Fruit fly (Drosophila melanogaster) S2 (cell line): Measurements from ENCODE around the gene Ada.

Experiments
- CG8478 ChIP-seq: fragments of >200 bp; optimal IDR thresholded peaks from 2 replicates; lab custom pipeline; 2018
- CTCF ChIP-seq, 2 experiments: fragments of >200 bp; optimal IDR thresholded peaks; 2 replicates each; lab custom pipeline; 2018

Ada gene

dm6 chr3R:9064874-9065273 is at the start of gene Ada, which contains the start of gene beag:
TSS of gene Ada (plus strand) at chr3R:9065183.
TSS of gene beag (minus strand) at chr3R:9065078.
- peak in 1 of 2 experiments; percentile 12 for TF ChIP-seq CTCF (optimal IDR thresholded peaks at IDR 0.05; lab: Kevin White, UChicago)
- TF ChIP-seq CG8478: no peak

dm6 chr3R:9016869-9017268 is 48.1 kb upstream of the Ada start:
- TF ChIP-seq CG8478: no peak
- TF ChIP-seq CTCF (optimal IDR thresholded peaks at IDR 0.05; lab: Kevin White, UChicago): no peak

dm6 chr3R:9019689-9020138 is 45.3 kb upstream of the Ada start, which contains the start of gene tgo:
TSS of gene tgo (minus strand) at chr3R:9020022.
- TF ChIP-seq CG8478 (no peak), CTCF (optimal IDR thresholded peaks at IDR 0.05; lab: Kevin White, UChicago) (peak; percentile 15 to 47)

- no peak for TF ChIP-seq CG8478
These were observed 41.0 kb upstream of the Ada start for dm6 chr3R:9023934-9024333.

- TF ChIP-seq CTCF (optimal IDR thresholded peaks at IDR 0.05; lab: Kevin White, UChicago): no peak
- no peak for TF ChIP-seq CG8478
These were observed 40.0 kb upstream of the Ada start for dm6 chr3R:9024835-9025510.

dm6 chr3R:9027082-9027481 is 37.9 kb upstream of the Ada start:
- TF ChIP-seq CTCF (optimal IDR thresholded peaks at IDR 0.05; lab: Kevin White, UChicago) (no peak), CG8478 (no peak)

dm6 chr3R:9028690-9029089 is 36.3 kb upstream of the Ada start:
- TF ChIP-seq CTCF (optimal IDR thresholded peaks at IDR 0.05; lab: Kevin White, UChicago): no peak
- no peak for TF ChIP-seq CG8478

- TF ChIP-seq CTCF (optimal IDR thresholded peaks at IDR 0.05; lab: Kevin White, UChicago) (no peak), CG8478 (no peak)
These were observed 35.6 kb upstream of the Ada start for dm6 chr3R:9029411-9029810.

dm6 chr3R:9030006-9030749 is 34.8 kb upstream of the Ada start:
- TF ChIP-seq CTCF (optimal IDR thresholded peaks at IDR 0.05; lab: Kevin White, UChicago): no peak
- TF ChIP-seq CG8478: no peak

- TF ChIP-seq CG8478: no peak
- TF ChIP-seq CTCF (optimal IDR thresholded peaks at IDR 0.05; lab: Kevin White, UChicago): no peak
These were observed 34.2 kb upstream of the Ada start for dm6 chr3R:9030750-9031128.

dm6 chr3R:9031797-9032418 is 33.1 kb upstream of the Ada start:
- TF ChIP-seq CG8478 (no peak), CTCF (optimal IDR thresholded peaks at IDR 0.05; lab: Kevin White, UChicago) (no peak)

dm6 chr3R:9033619-9034401 is 31.2 kb upstream of the Ada start:
- TF ChIP-seq CTCF (optimal IDR thresholded peaks at IDR 0.05; lab: Kevin White, UChicago) (no peak), CG8478 (no peak)

- TF ChIP-seq CG8478 (no peak), CTCF (optimal IDR thresholded peaks at IDR 0.05; lab: Kevin White, UChicago) (no peak)
These were observed 29.7 kb upstream of the Ada start for dm6 chr3R:9035252-9035651.

dm6 chr3R:9037946-9038345 is 27.0 kb upstream of the Ada start:
- TF ChIP-seq CG8478: no peak
- no peak for TF ChIP-seq CTCF (optimal IDR thresholded peaks at IDR 0.05; lab: Kevin White, UChicago)

dm6 chr3R:9038652-9039051 is 26.3 kb upstream of the Ada start, which contains the start of gene hyx:
TSS of gene hyx (plus strand) at chr3R:9038760.
- TF ChIP-seq CTCF (optimal IDR thresholded peaks at IDR 0.05; lab: Kevin White, UChicago): no peak
- TF ChIP-seq CG8478: no peak
